Fruit fly (Drosophila melanogaster) whole organism, larva: ENCODE data around the gene Mrm2.

ENCODE experiments used
- noc ChIP-seq: fragments of 200-800 bp; sonication (Bioruptor generic); optimal IDR thresholded peaks from 3 replicates; lab custom pipeline; 2019; ENCODE audit warnings: missing biosample characterization, mild to moderate bottlenecking, missing genetic modification characterization, moderate library complexity

The Mrm2 gene

dm6 chr3R:19860996-19861719 lies at the start of gene Mrm2, which contains the start of gene Ire1:
Gene Mrm2 (plus strand): TSS chr3R:19861610.
Gene Ire1 (minus strand): TSS chr3R:19861291.
- peak; percentile 45 for TF ChIP-seq noc (tag; lab: Kevin White, UChicago)

dm6 chr3R:19812472-19812871 lies 48.9 kb upstream of the Mrm2 start:
- no peak for TF ChIP-seq noc (tag; lab: Kevin White, UChicago)

dm6 chr3R:19813217-19813616 lies 48.2 kb upstream of the Mrm2 start:
- no peak for TF ChIP-seq noc (tag; lab: Kevin White, UChicago)

- TF ChIP-seq noc (tag; lab: Kevin White, UChicago): no peak
Measured at dm6 chr3R:19816758-19817157, 44.7 kb upstream of the Mrm2 start.

- no peak for TF ChIP-seq noc (tag; lab: Kevin White, UChicago)
Measured at dm6 chr3R:19820994-19821393, 40.4 kb upstream of the Mrm2 start.

- TF ChIP-seq noc (tag; lab: Kevin White, UChicago): no peak
Measured at dm6 chr3R:19822138-19822537, 39.3 kb upstream of the Mrm2 start.

dm6 chr3R:19824480-19824879 lies 36.9 kb upstream of the Mrm2 start:
- no peak for TF ChIP-seq noc (tag; lab: Kevin White, UChicago)

dm6 chr3R:19826355-19826754 lies 35.1 kb upstream of the Mrm2 start:
- TF ChIP-seq noc (tag; lab: Kevin White, UChicago): no peak

- TF ChIP-seq noc (tag; lab: Kevin White, UChicago): no peak
Measured at dm6 chr3R:19826806-19827328, 34.5 kb upstream of the Mrm2 start.

dm6 chr3R:19830973-19831372 lies 30.4 kb upstream of the Mrm2 start:
- TF ChIP-seq noc (tag; lab: Kevin White, UChicago): peak; percentile 68

dm6 chr3R:19833546-19833945 lies 27.9 kb upstream of the Mrm2 start:
- TF ChIP-seq noc (tag; lab: Kevin White, UChicago): no peak

- peak; percentile 37 for TF ChIP-seq noc (tag; lab: Kevin White, UChicago)
Measured at dm6 chr3R:19833963-19834362, 27.4 kb upstream of the Mrm2 start.

dm6 chr3R:19834982-19835381 lies 26.4 kb upstream of the Mrm2 start:
- peak; percentile 73 for TF ChIP-seq noc (tag; lab: Kevin White, UChicago)

- peak; percentile 61 for TF ChIP-seq noc (tag; lab: Kevin White, UChicago)
Measured at dm6 chr3R:19836687-19837086, 24.7 kb upstream of the Mrm2 start, which contains the start of gene bnl. Gene bnl (minus strand): TSS chr3R:19836817.

dm6 chr3R:19838925-19839601 lies 22.3 kb upstream of the Mrm2 start:
- no peak for TF ChIP-seq noc (tag; lab: Kevin White, UChicago)

dm6 chr3R:19840545-19840944 lies 20.9 kb upstream of the Mrm2 start, which contains the start of gene CG31459:
Gene CG31459 (plus strand): TSS chr3R:19840845.
- TF ChIP-seq noc (tag; lab: Kevin White, UChicago): no peak
